Worm (Caenorhabditis elegans): ENCODE results near the gene T21D9.2.

DNA sequence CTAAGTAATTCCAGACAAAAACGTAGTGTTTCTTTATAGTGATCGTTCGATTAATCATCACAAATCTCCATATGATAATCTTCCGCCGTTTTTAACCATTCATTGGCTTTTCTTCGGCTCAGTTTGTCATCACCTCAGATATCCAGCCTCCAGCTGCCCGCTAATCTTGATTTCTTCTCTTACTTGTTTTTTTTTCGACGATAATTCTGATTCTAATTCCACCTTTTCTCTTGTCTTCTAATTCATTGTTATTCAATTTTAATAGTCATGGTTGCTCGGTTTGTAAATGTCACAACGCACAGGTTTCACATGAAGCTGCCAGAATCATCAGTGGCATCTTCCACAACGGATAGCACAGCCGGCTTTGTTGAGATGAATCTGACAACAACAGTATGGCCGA is 17.2 kb downstream of the T21D9.2 start, which contains the start of gene F49H12.4:
- no peak for TF ChIP-seq spr-1 (tag; optimal IDR thresholded peaks at IDR 0.05)
- no peak for TF ChIP-seq nhr-41 (GFP tag; IDR thresholded peaks at IDR 0.05)
- TF ChIP-seq nhr-11 (tag; optimal IDR thresholded peaks at IDR 0.05), result no peak
- no peak for TF ChIP-seq ceh-82 (tag; optimal IDR thresholded peaks at IDR 0.05)
- no peak for TF ChIP-seq nhr-42 (GFP tag; IDR thresholded peaks at IDR 0.05)
- TF ChIP-seq nhr-6 (tag; optimal IDR thresholded peaks at IDR 0.05), result no peak
- no peak for TF ChIP-seq unc-62 (GFP tag; optimal IDR thresholded peaks at IDR 0.05 in 1 of 2)
- TF ChIP-seq unc-62 (tag; optimal IDR thresholded peaks at IDR 0.05), result no peak
- TF ChIP-seq mep-1 (tag; optimal IDR thresholded peaks at IDR 0.05), result no peak
- no peak for TF ChIP-seq ceh-62 (tag; optimal IDR thresholded peaks at IDR 0.05)
- no peak for TF ChIP-seq madf-9 (GFP tag; conservative IDR thresholded peaks at IDR 0.05)
- TF ChIP-seq nhr-77 (tag; optimal IDR thresholded peaks at IDR 0.05), result no peak
- TF ChIP-seq ces-1 (GFP tag; optimal IDR thresholded peaks at IDR 0.05), result no peak

All from whole organism, L4 larva.